Fruit fly (Drosophila melanogaster): ENCODE data around the gene CG5126.
A peak's percentile ranks its signal among the peaks of the same experiment; 100 is the strongest.

Gene CG5126

dm6 chr2L:1230691-1231090 lies 46.9 kb upstream of the CG5126 start (continued):
- TF ChIP-seq Stat92E (GFP tag; optimal IDR thresholded peaks at IDR 0.05) (no peak), Bgb (GFP tag; IDR thresholded peaks at IDR 0.05; ENCODE audit: partially characterized antibody) (no peak), Nf-YB (GFP tag; optimal IDR thresholded peaks at IDR 0.05) (no peak), Gsc (GFP tag; IDR thresholded peaks at IDR 0.05) (no peak), CG2199 (GFP tag; IDR thresholded peaks at IDR 0.05) (no peak), CG1024 (GFP tag; IDR thresholded peaks at IDR 0.05) (no peak), ftz-f1 (GFP tag; optimal IDR thresholded peaks at IDR 0.05) (no peak), CG10565 (GFP tag; optimal IDR thresholded peaks at IDR 0.05) (no peak), Oli (tag; optimal IDR thresholded peaks at IDR 0.05) (peak; percentile 24), danr (GFP tag; IDR thresholded peaks at IDR 0.05) (no peak), Gug (GFP tag; IDR thresholded peaks at IDR 0.05) (peak; percentile 32; the same call in 1 of the 4 replicates), pho (GFP tag; optimal IDR thresholded peaks at IDR 0.05) (no peak), CG17568 (GFP tag; optimal IDR thresholded peaks at IDR 0.05) (no peak), HmgZ (tag; optimal IDR thresholded peaks at IDR 0.05) (no peak), Six4 (GFP tag; optimal IDR thresholded peaks at IDR 0.05) (no peak), Max (GFP tag; optimal IDR thresholded peaks at IDR 0.05) (no peak), ase (GFP tag; IDR thresholded peaks at IDR 0.05) (no peak), Dbx (GFP tag; IDR thresholded peaks at IDR 0.05) (no peak), CG10267 (tag; optimal IDR thresholded peaks at IDR 0.05) (no peak), Dip3 (GFP tag; optimal IDR thresholded peaks at IDR 0.05) (peak; percentile 20), CG18619 (GFP tag; optimal IDR thresholded peaks at IDR 0.05) (no peak), disco-r (GFP tag; optimal IDR thresholded peaks at IDR 0.05) (no peak), CG1233 (GFP tag; optimal IDR thresholded peaks at IDR 0.05) (no peak), Dip2 (GFP tag; IDR thresholded peaks at IDR 0.05) (no peak), NK7.1 (GFP tag; optimal IDR thresholded peaks at IDR 0.05) (no peak), CG4617 (GFP tag; optimal IDR thresholded peaks at IDR 0.05; ENCODE audit: borderline replicate concordance) (no peak), maf-S (GFP tag; optimal IDR thresholded peaks at IDR 0.05) (no peak), ERR (GFP tag; optimal IDR thresholded peaks at IDR 0.05) (no peak), HmgD (GFP tag; optimal IDR thresholded peaks at IDR 0.05) (no peak), Xrp1 (GFP tag; IDR thresholded peaks at IDR 0.05) (no peak), lola (GFP tag; optimal IDR thresholded peaks at IDR 0.05) (no peak), tin (GFP tag; optimal IDR thresholded peaks at IDR 0.05) (peak; percentile 8), emc (GFP tag; optimal IDR thresholded peaks at IDR 0.05) (no peak), phol (tag; optimal IDR thresholded peaks at IDR 0.05) (peak; percentile 16), CG7357 (GFP tag; IDR thresholded peaks at IDR 0.05) (no peak), slou (GFP tag; optimal IDR thresholded peaks at IDR 0.05) (no peak), CG11247 (GFP tag; IDR thresholded peaks at IDR 0.05) (no peak), MTF-1 (GFP tag; optimal IDR thresholded peaks at IDR 0.05; ENCODE audit: borderline replicate concordance) (no peak), org-1 (GFP tag; optimal IDR thresholded peaks at IDR 0.05) (no peak), Poxn (GFP tag; IDR thresholded peaks at IDR 0.05) (no peak), Hsf (GFP tag; optimal IDR thresholded peaks at IDR 0.05) (no peak), dmrt11E (tag; optimal IDR thresholded peaks at IDR 0.05) (no peak), Ravus (GFP tag; IDR thresholded peaks at IDR 0.05) (no peak), z (GFP tag; IDR thresholded peaks at IDR 0.05) (no peak), amos (GFP tag; IDR thresholded peaks at IDR 0.05; ENCODE audit: partially characterized antibody) (no peak), CG7745 (tag; optimal IDR thresholded peaks at IDR 0.05) (no peak), bbx (GFP tag; IDR thresholded peaks at IDR 0.05; ENCODE audit: partially characterized antibody) (no peak), abd-A (tag; optimal IDR thresholded peaks at IDR 0.05) (no peak), Ptx1 (GFP tag; IDR thresholded peaks at IDR 0.05) (peak; percentile 44), Sry-β (GFP tag; optimal IDR thresholded peaks at IDR 0.05) (no peak), tgo (GFP tag; IDR thresholded peaks at IDR 0.05) (peak; percentile 18; the same call in 1 of the 3 replicates), ttk (GFP tag; IDR thresholded peaks at IDR 0.05) (no peak)

All from whole organism, embryonic.